Worm (Caenorhabditis elegans): Measurements from ENCODE around the gene rsp-2.

DNA sequence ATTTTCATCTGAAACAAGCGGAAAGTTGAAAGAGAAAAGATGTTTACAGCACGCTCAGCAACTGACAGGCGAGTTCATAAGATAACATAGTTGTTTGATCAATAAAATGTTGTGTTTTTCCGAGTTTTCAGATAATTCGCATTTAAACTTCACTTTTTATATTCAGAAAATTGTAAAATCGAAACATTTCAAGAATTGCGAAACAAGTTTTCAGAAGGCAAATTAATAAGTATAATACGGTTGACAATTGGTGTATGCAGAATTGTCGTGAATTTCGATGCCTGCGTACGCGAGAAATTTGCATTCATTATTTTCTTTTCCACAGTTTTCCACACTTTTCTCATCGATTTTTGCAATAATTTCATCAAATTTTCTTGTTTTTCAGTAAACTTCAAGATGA, 42.6 kb upstream of the rsp-2 start, which contains the start of the genes ooc-3 and B0334.4:
- TF ChIP-seq alr-1 (tag; optimal IDR thresholded peaks at IDR 0.05; ENCODE audit: borderline replicate concordance) = no peak
- TF ChIP-seq nhr-11 (tag; optimal IDR thresholded peaks at IDR 0.05) = no peak
- TF ChIP-seq ama-1 (optimal IDR thresholded peaks at IDR 0.05) = no peak
- TF ChIP-seq vab-15 (tag; optimal IDR thresholded peaks at IDR 0.05) = no peak
- TF ChIP-seq nhr-76 (tag; optimal IDR thresholded peaks at IDR 0.05) = no peak
- peak; percentile 29 for TF ChIP-seq mep-1 (tag; optimal IDR thresholded peaks at IDR 0.05)
- TF ChIP-seq irx-1 (tag; optimal IDR thresholded peaks at IDR 0.05) = no peak
- no peak for TF ChIP-seq snpc-4 (tag; optimal IDR thresholded peaks at IDR 0.05)
- no peak for TF ChIP-seq tbx-2 (tag; optimal IDR thresholded peaks at IDR 0.05)
- TF ChIP-seq unc-62 (GFP tag; optimal IDR thresholded peaks at IDR 0.05) = no peak
- TF ChIP-seq mdl-1 (tag; optimal IDR thresholded peaks at IDR 0.05) = no peak
- peak; percentile 44 to 60 for TF ChIP-seq lin-35 (GFP tag; optimal IDR thresholded peaks at IDR 0.05)
